Fruit fly (Drosophila melanogaster): Measurements from ENCODE around the gene Wnt6.
A peak's percentile ranks its signal among the peaks of the same experiment; 100 is the strongest.

Gene Wnt6

dm6 chr2L:7333184-7334025 is at the start of gene Wnt6:
TSS of gene Wnt6 (plus strand) at chr2L:7333714.
- TF ChIP-seq EcR (GFP tag; optimal IDR thresholded peaks at IDR 0.05), result no peak
- TF ChIP-seq CG15710 (tag; optimal IDR thresholded peaks at IDR 0.05), result peak; percentile 10
- no peak for TF ChIP-seq rn (GFP tag; IDR thresholded peaks at IDR 0.05)
- no peak for TF ChIP-seq CG17806 (tag; optimal IDR thresholded peaks at IDR 0.05)
- TF ChIP-seq CG32121 (GFP tag; IDR thresholded peaks at IDR 0.05), result no peak
- TF ChIP-seq Pif1A (GFP tag; optimal IDR thresholded peaks at IDR 0.05), result peak; percentile 23
- no peak for TF ChIP-seq CG8301 (tag; optimal IDR thresholded peaks at IDR 0.05)
- 0 out of 3 replicates have a peak, but pooled peaks have one; percentile 9 for TF ChIP-seq CG4496 (GFP tag; IDR thresholded peaks at IDR 0.05)
- TF ChIP-seq CG12605 (GFP tag; IDR thresholded peaks at IDR 0.05), result no peak
- no peak for TF ChIP-seq CG10348 (GFP tag; IDR thresholded peaks at IDR 0.05)
- TF ChIP-seq D1 (tag; optimal IDR thresholded peaks at IDR 0.05), result no peak
- TF ChIP-seq fd96Ca (GFP tag; IDR thresholded peaks at IDR 0.05), result no peak
- no peak for TF ChIP-seq Snoo (tag; optimal IDR thresholded peaks at IDR 0.05)
- peak; percentile 26 for TF ChIP-seq CG14655 (GFP tag; optimal IDR thresholded peaks at IDR 0.05)

DNA sequence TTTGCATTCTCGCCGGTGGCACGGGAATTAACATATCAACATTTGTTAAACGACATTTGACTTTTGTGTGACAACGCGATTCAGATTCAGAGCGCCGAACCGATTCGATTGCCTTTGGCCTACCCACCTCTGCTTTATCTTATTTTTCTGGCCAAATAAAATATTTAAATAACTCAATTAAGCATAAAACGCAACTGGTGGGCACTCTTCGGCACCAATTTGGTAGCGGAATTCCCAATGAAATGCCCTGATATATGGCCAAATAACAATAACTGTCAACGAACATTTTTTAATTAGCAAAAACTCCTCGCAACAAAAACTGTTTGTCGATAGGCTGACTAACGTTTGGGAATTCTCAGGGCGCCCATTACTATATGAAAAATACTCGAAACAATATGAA is 49.4 kb upstream of the Wnt6 start:
- TF ChIP-seq CG14655 (GFP tag; optimal IDR thresholded peaks at IDR 0.05) (no peak), CG10348 (GFP tag; IDR thresholded peaks at IDR 0.05) (no peak)

- no peak for TF ChIP-seq CG12605 (GFP tag; IDR thresholded peaks at IDR 0.05)
- TF ChIP-seq CG14655 (GFP tag; optimal IDR thresholded peaks at IDR 0.05), result no peak
- no peak for TF ChIP-seq CG34367 (tag; optimal IDR thresholded peaks at IDR 0.05)
- TF ChIP-seq CG15710 (tag; optimal IDR thresholded peaks at IDR 0.05), result no peak
- no peak for TF ChIP-seq CG9948 (tag; optimal IDR thresholded peaks at IDR 0.05)
- no peak for TF ChIP-seq Pif1A (GFP tag; optimal IDR thresholded peaks at IDR 0.05)
- TF ChIP-seq CG8159 (tag; optimal IDR thresholded peaks at IDR 0.05), result no peak
- no peak for TF ChIP-seq CG13204 (GFP tag; optimal IDR thresholded peaks at IDR 0.05)
- no peak for TF ChIP-seq rn (GFP tag; IDR thresholded peaks at IDR 0.05)
These were observed 48.7 kb upstream of the Wnt6 start for dm6 chr2L:7284791-7285190.

DNA sequence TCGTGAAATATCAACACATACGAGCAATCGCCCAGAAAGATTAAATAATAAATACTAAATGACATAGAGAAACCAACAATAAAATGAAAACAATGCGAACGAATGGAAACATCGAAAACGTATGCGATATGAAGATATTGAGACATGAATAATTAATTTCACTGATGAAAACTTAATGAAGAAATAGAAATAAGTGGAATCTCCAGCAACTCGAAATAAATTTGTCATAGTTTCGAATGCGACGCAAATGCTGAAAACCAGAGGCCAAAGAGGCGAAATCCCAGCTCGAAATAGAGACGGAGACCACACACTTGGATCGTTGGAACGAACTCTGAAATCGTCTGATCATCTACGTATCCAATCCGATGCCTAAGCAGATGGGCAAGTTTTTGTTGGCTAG is 47.7 kb upstream of the Wnt6 start:
- no peak for TF ChIP-seq gl (tag; optimal IDR thresholded peaks at IDR 0.05)
- TF ChIP-seq D1 (tag; optimal IDR thresholded peaks at IDR 0.05), result no peak
- TF ChIP-seq CG9948 (tag; optimal IDR thresholded peaks at IDR 0.05), result no peak
- TF ChIP-seq CG4496 (GFP tag; IDR thresholded peaks at IDR 0.05), result no peak
- TF ChIP-seq fd96Ca (GFP tag; IDR thresholded peaks at IDR 0.05), result no peak
- TF ChIP-seq CG14655 (GFP tag; optimal IDR thresholded peaks at IDR 0.05), result no peak
- no peak for TF ChIP-seq CG32121 (GFP tag; IDR thresholded peaks at IDR 0.05)
- TF ChIP-seq Pif1A (GFP tag; optimal IDR thresholded peaks at IDR 0.05), result no peak
- no peak for TF ChIP-seq EcR (GFP tag; optimal IDR thresholded peaks at IDR 0.05)
- no peak for TF ChIP-seq CG12605 (GFP tag; IDR thresholded peaks at IDR 0.05)
- TF ChIP-seq CG8301 (tag; optimal IDR thresholded peaks at IDR 0.05), result no peak
- TF ChIP-seq CG17806 (tag; optimal IDR thresholded peaks at IDR 0.05), result no peak
- no peak for TF ChIP-seq CG8159 (tag; optimal IDR thresholded peaks at IDR 0.05)
- no peak for TF ChIP-seq CG10348 (GFP tag; IDR thresholded peaks at IDR 0.05)
- no peak for TF ChIP-seq CG15710 (tag; optimal IDR thresholded peaks at IDR 0.05)
- TF ChIP-seq CG34367 (tag; optimal IDR thresholded peaks at IDR 0.05), result no peak

- TF ChIP-seq CG10348 (GFP tag; IDR thresholded peaks at IDR 0.05), result no peak
- 0 out of 3 replicates have a peak, but pooled peaks have one; percentile 39 for TF ChIP-seq CG4496 (GFP tag; IDR thresholded peaks at IDR 0.05)
These were observed 43.6 kb upstream of the Wnt6 start for dm6 chr2L:7289880-7290279.

- TF ChIP-seq CG14655 (GFP tag; optimal IDR thresholded peaks at IDR 0.05) (peak; percentile 48), rn (GFP tag; IDR thresholded peaks at IDR 0.05) (no peak), CG8301 (tag; optimal IDR thresholded peaks at IDR 0.05) (peak; percentile 10), D1 (tag; optimal IDR thresholded peaks at IDR 0.05) (no peak), CG15710 (tag; optimal IDR thresholded peaks at IDR 0.05) (peak; percentile 28), EcR (GFP tag; optimal IDR thresholded peaks at IDR 0.05) (no peak), fd96Ca (GFP tag; IDR thresholded peaks at IDR 0.05) (no peak), Ets98B (GFP tag; IDR thresholded peaks at IDR 0.05) (no peak), gl (tag; optimal IDR thresholded peaks at IDR 0.05) (no peak), CG10348 (GFP tag; IDR thresholded peaks at IDR 0.05) (no peak), CG17806 (tag; optimal IDR thresholded peaks at IDR 0.05) (no peak), CG13204 (GFP tag; optimal IDR thresholded peaks at IDR 0.05) (peak; percentile 62), CG12605 (GFP tag; IDR thresholded peaks at IDR 0.05) (no peak), CG4496 (GFP tag; IDR thresholded peaks at IDR 0.05) (no peak), Snoo (tag; optimal IDR thresholded peaks at IDR 0.05) (no peak), Pif1B (GFP tag; optimal IDR thresholded peaks at IDR 0.05) (peak; percentile 7), CG8159 (tag; optimal IDR thresholded peaks at IDR 0.05) (peak; percentile 5), Pif1A (GFP tag; optimal IDR thresholded peaks at IDR 0.05) (no peak), CG34367 (tag; optimal IDR thresholded peaks at IDR 0.05) (peak; percentile 7), CG32121 (GFP tag; IDR thresholded peaks at IDR 0.05) (no peak), CG9948 (tag; optimal IDR thresholded peaks at IDR 0.05) (peak; percentile 30)
These were observed 42.9 kb upstream of the Wnt6 start for dm6 chr2L:7290577-7290976.
